Fruit fly (Drosophila melanogaster): ENCODE results near the gene CG12320.

Gene CG12320

DNA sequence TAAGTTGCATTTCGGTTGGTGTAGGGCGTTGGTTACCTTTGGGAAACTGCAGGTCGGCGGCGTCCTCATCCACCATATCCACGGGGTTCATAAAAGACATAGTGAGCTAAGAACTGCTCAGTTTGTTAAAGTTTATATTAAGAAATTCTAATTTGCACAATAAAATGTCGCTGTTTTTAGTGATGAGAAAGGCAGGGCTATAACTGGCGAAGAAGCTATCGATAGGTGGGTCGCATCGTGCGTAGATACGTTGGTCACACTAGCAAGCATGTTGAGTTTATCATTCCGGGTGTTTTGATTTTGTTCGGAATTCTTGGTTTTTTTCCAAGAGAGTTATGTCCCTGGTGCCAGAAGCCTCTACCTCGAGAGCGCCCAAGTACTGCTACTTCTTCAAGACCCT lies 2.7 kb upstream of the CG12320 start, which contains the start of the genes Ada2a, Polr2D, Tgs1 and moi (continued):
- TF ChIP-seq CG12219 (GFP tag; optimal IDR thresholded peaks at IDR 0.05): no peak
- TF ChIP-seq slp2 (GFP tag; optimal IDR thresholded peaks at IDR 0.05): no peak
- no peak for TF ChIP-seq CG18476 (GFP tag; optimal IDR thresholded peaks at IDR 0.05)
- TF ChIP-seq br (optimal IDR thresholded peaks at IDR 0.05): no peak
- no peak for TF ChIP-seq mam (GFP tag; optimal IDR thresholded peaks at IDR 0.05)
- TF ChIP-seq ash1 (GFP tag; optimal IDR thresholded peaks at IDR 0.05): no peak
- no peak for TF ChIP-seq CG9215 (GFP tag; IDR thresholded peaks at IDR 0.05)
- TF ChIP-seq sr (GFP tag; IDR thresholded peaks at IDR 0.05): no peak
- TF ChIP-seq Neu2 (GFP tag; optimal IDR thresholded peaks at IDR 0.05; ENCODE audit: borderline replicate concordance): no peak
- TF ChIP-seq kah (GFP tag; optimal IDR thresholded peaks at IDR 0.05): no peak
- no peak for TF ChIP-seq Ravus (GFP tag; IDR thresholded peaks at IDR 0.05)
- TF ChIP-seq Nf-YC (tag; optimal IDR thresholded peaks at IDR 0.05): peak; percentile 5
- peak; percentile 78 for TF ChIP-seq CG9797 (GFP tag; optimal IDR thresholded peaks at IDR 0.05)
- TF ChIP-seq Camta (GFP tag; optimal IDR thresholded peaks at IDR 0.05): no peak
- peak; percentile 73; the same call in 1 of the 3 replicates for TF ChIP-seq CG34422 (GFP tag; IDR thresholded peaks at IDR 0.05)
- no peak for TF ChIP-seq odd (GFP tag; optimal IDR thresholded peaks at IDR 0.05)
- no peak for TF ChIP-seq vvl (GFP tag; IDR thresholded peaks at IDR 0.05)
- no peak for TF ChIP-seq org-1 (GFP tag; optimal IDR thresholded peaks at IDR 0.05)
- peak; percentile 44 for TF ChIP-seq CG9932 (GFP tag; IDR thresholded peaks at IDR 0.05)
- no peak for TF ChIP-seq CG6765 (GFP tag; optimal IDR thresholded peaks at IDR 0.05)
- TF ChIP-seq dm (GFP tag; optimal IDR thresholded peaks at IDR 0.05): peak; percentile 55
- TF ChIP-seq nerfin-2 (GFP tag; IDR thresholded peaks at IDR 0.05; ENCODE audit: partially characterized antibody): no peak
- TF ChIP-seq NfI (GFP tag; optimal IDR thresholded peaks at IDR 0.05): no peak
- TF ChIP-seq CG15601 (tag; optimal IDR thresholded peaks at IDR 0.05): no peak
- TF ChIP-seq NK7.1 (GFP tag; optimal IDR thresholded peaks at IDR 0.05): no peak
- TF ChIP-seq sqz (GFP tag; optimal IDR thresholded peaks at IDR 0.05): no peak
- peak; percentile 15 for TF ChIP-seq HmgZ (tag; optimal IDR thresholded peaks at IDR 0.05)
- TF ChIP-seq CG10462 (GFP tag; optimal IDR thresholded peaks at IDR 0.05): no peak
- TF ChIP-seq D19A (tag; optimal IDR thresholded peaks at IDR 0.05): no peak
- TF ChIP-seq CG2889 (GFP tag; IDR thresholded peaks at IDR 0.05): no peak
- TF ChIP-seq Dip3 (GFP tag; optimal IDR thresholded peaks at IDR 0.05): no peak
- TF ChIP-seq CG17361 (GFP tag; IDR thresholded peaks at IDR 0.05): no peak
- TF ChIP-seq CG13775 (GFP tag; optimal IDR thresholded peaks at IDR 0.05): no peak
- no peak for TF ChIP-seq CG8944 (GFP tag; optimal IDR thresholded peaks at IDR 0.05)
- no peak for TF ChIP-seq CG12071 (GFP tag; optimal IDR thresholded peaks at IDR 0.05)
- TF ChIP-seq trh (GFP tag; optimal IDR thresholded peaks at IDR 0.05): no peak
- TF ChIP-seq GATAe (GFP tag; conservative IDR thresholded peaks at IDR 0.05): no peak
- TF ChIP-seq zfh1 (GFP tag; IDR thresholded peaks at IDR 0.05): no peak
- no peak for TF ChIP-seq CG7271 (tag; optimal IDR thresholded peaks at IDR 0.05)
- no peak for TF ChIP-seq chm (GFP tag; IDR thresholded peaks at IDR 0.05)
- no peak for TF ChIP-seq BtbVII (GFP tag; optimal IDR thresholded peaks at IDR 0.05)
- TF ChIP-seq salm (tag; optimal IDR thresholded peaks at IDR 0.05): no peak
- no peak for TF ChIP-seq Ada2b (GFP tag; IDR thresholded peaks at IDR 0.05)
- no peak for TF ChIP-seq Lhr (GFP tag; optimal IDR thresholded peaks at IDR 0.05)
- TF ChIP-seq nmo (GFP tag; optimal IDR thresholded peaks at IDR 0.05): peak; percentile 7
- TF ChIP-seq Rx (GFP tag; IDR thresholded peaks at IDR 0.05): no peak
- peak; percentile 66; the same call in 2 of the 3 replicates for TF ChIP-seq HLH4C (GFP tag; IDR thresholded peaks at IDR 0.05; ENCODE audit: partially characterized antibody)
- no peak for TF ChIP-seq wor (GFP tag; IDR thresholded peaks at IDR 0.05)
- TF ChIP-seq Dbx (GFP tag; IDR thresholded peaks at IDR 0.05): no peak
- TF ChIP-seq Rfx (GFP tag; IDR thresholded peaks at IDR 0.05): no peak
- no peak for TF ChIP-seq D (optimal IDR thresholded peaks at IDR 0.05)
- no peak for TF ChIP-seq D (GFP tag; optimal IDR thresholded peaks at IDR 0.05)
- TF ChIP-seq ERR (GFP tag; optimal IDR thresholded peaks at IDR 0.05): no peak
- no peak for TF ChIP-seq tio (GFP tag; optimal IDR thresholded peaks at IDR 0.05)

Measured in whole organism, embryonic.